Fruit fly (Drosophila melanogaster): ENCODE measurements around the gene Atg3.

The Atg3 gene

dm6 chr3L:18786066-18786426, 37.6 kb downstream of the Atg3 start:
- TF ChIP-seq CG8478 (optimal IDR thresholded peaks at IDR 0.05) (no peak), CTCF (optimal IDR thresholded peaks at IDR 0.05) (no peak)

dm6 chr3L:18786427-18787104, 38.1 kb downstream of the Atg3 start:
- TF ChIP-seq CTCF (optimal IDR thresholded peaks at IDR 0.05) = no peak
- no peak for TF ChIP-seq CG8478 (optimal IDR thresholded peaks at IDR 0.05)

- no peak for TF ChIP-seq CTCF (optimal IDR thresholded peaks at IDR 0.05)
- TF ChIP-seq CG8478 (optimal IDR thresholded peaks at IDR 0.05) = no peak
These were observed 39.4 kb downstream of the Atg3 start for dm6 chr3L:18787882-18788281.

dm6 chr3L:18789203-18790018, 40.9 kb downstream of the Atg3 start:
- TF ChIP-seq CTCF (optimal IDR thresholded peaks at IDR 0.05) = no peak
- no peak for TF ChIP-seq CG8478 (optimal IDR thresholded peaks at IDR 0.05)

dm6 chr3L:18790630-18791167, 42.2 kb downstream of the Atg3 start:
- no peak for TF ChIP-seq CG8478 (optimal IDR thresholded peaks at IDR 0.05)
- no peak for TF ChIP-seq CTCF (optimal IDR thresholded peaks at IDR 0.05)

- TF ChIP-seq CG8478 (optimal IDR thresholded peaks at IDR 0.05) = no peak
- TF ChIP-seq CTCF (optimal IDR thresholded peaks at IDR 0.05) = no peak
These were observed 42.9 kb downstream of the Atg3 start for dm6 chr3L:18791232-18792008.

- TF ChIP-seq CG8478 (optimal IDR thresholded peaks at IDR 0.05) = no peak
- no peak for TF ChIP-seq CTCF (optimal IDR thresholded peaks at IDR 0.05)
These were observed 43.5 kb downstream of the Atg3 start for dm6 chr3L:18792009-18792339.

- TF ChIP-seq CTCF (optimal IDR thresholded peaks at IDR 0.05) (no peak), CG8478 (optimal IDR thresholded peaks at IDR 0.05) (no peak)
These were observed 44.3 kb downstream of the Atg3 start for dm6 chr3L:18792834-18793233.

dm6 chr3L:18795056-18795841, 46.8 kb downstream of the Atg3 start:
- TF ChIP-seq CG8478 (optimal IDR thresholded peaks at IDR 0.05) = no peak
- TF ChIP-seq CTCF (optimal IDR thresholded peaks at IDR 0.05) = no peak

dm6 chr3L:18796376-18796775, 47.9 kb downstream of the Atg3 start:
- TF ChIP-seq CG8478 (optimal IDR thresholded peaks at IDR 0.05) (no peak), CTCF (optimal IDR thresholded peaks at IDR 0.05) (no peak)

- no peak for TF ChIP-seq CG8478 (optimal IDR thresholded peaks at IDR 0.05)
- TF ChIP-seq CTCF (optimal IDR thresholded peaks at IDR 0.05) = no peak
These were observed 51.1 kb downstream of the Atg3 start for dm6 chr3L:18799508-18800062.
